Worm (Caenorhabditis elegans) whole organism, early embryonic: ENCODE results near the gene ttr-13.

ENCODE experiments used
- F13C5.2 ChIP-seq: sonication (generic microtip); optimal IDR thresholded peaks from 2 replicates; lab custom pipeline; 2017; ENCODE audit warnings: mild to moderate bottlenecking, missing genetic modification characterization, inconsistent platforms, missing compliant biosample characterization
- aly-1 ChIP-seq: sonication (generic microtip); optimal IDR thresholded peaks from 2 replicates; lab custom pipeline; 2016; ENCODE audit warnings: missing genetic modification characterization, missing compliant biosample characterization
- ama-1 ChIP-seq: fragments of 150-350 bp; optimal IDR thresholded peaks from 2 replicates; lab custom pipeline; 2014
- ceh-13 ChIP-seq: fragments of 200-800 bp; sonication (Bioruptor generic); optimal IDR thresholded peaks from 2 replicates; lab custom pipeline; 2018; ENCODE audit warnings: mild to moderate bottlenecking, missing genetic modification characterization, missing compliant biosample characterization
- ceh-36 ChIP-seq: sonication (generic microtip); optimal IDR thresholded peaks from 2 replicates; lab custom pipeline; 2016; ENCODE audit warnings: missing genetic modification characterization, inconsistent platforms, missing compliant biosample characterization
- flt-1 ChIP-seq: fragments of 200-800 bp; sonication (Bioruptor generic); IDR thresholded peaks from 2 replicates; pipeline ENCODE4 v1.3.6; 2022; ENCODE audit warnings: missing genetic modification characterization, missing compliant biosample characterization
- hmbx-1 ChIP-seq: sonication (generic microtip); optimal IDR thresholded peaks from 2 replicates; lab custom pipeline; 2016; ENCODE audit warnings: mild to moderate bottlenecking, missing genetic modification characterization, missing compliant biosample characterization
- hnd-1 ChIP-seq: sonication (generic microtip); optimal IDR thresholded peaks from 2 replicates; lab custom pipeline; 2016; ENCODE audit warnings: missing genetic modification characterization, missing compliant biosample characterization
- pes-1 ChIP-seq: fragments of 200-800 bp; sonication (Bioruptor generic); IDR thresholded peaks from 2 replicates; pipeline ENCODE4 v1.3.6; 2022; ENCODE audit warnings: missing genetic modification reagents, missing genetic modification characterization, missing compliant biosample characterization
- scrt-1 ChIP-seq: fragments of 200-800 bp; sonication (Bioruptor generic); IDR thresholded peaks from 2 replicates; pipeline ENCODE4 v1.3.6; 2022; ENCODE audit warnings: missing genetic modification characterization, missing compliant biosample characterization
- sea-1 ChIP-seq: fragments of 200-800 bp; sonication (Bioruptor generic); conservative IDR thresholded peaks from 2 replicates; pipeline ENCODE4 v1.3.6; 2022; ENCODE audit warnings: missing genetic modification characterization, missing compliant biosample characterization
- tra-4 ChIP-seq: sonication (generic microtip); optimal IDR thresholded peaks from 2 replicates; lab custom pipeline; 2017; ENCODE audit warnings: missing genetic modification characterization, missing compliant biosample characterization

DNA sequence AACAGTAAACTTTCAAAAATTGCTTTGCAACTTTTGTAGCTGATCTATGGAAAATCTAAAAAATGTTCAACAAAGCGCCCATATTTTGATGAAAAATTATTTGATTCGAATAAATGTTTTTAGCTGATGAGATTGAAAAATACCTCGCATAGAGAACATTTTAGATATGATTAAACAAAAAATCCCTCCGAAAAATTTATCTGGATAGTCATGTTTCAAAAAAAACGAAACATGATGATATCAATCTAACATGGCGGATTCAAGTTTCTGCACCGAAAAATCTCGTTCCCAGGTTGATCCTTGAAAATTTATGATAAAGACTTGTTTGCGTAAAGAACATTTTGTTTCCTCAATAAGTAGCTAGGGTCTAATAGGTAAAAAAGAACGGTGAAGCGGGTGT lies 28.1 kb downstream of the ttr-13 start, which contains the start of gene ttr-12:
- TF ChIP-seq ama-1 (lab: Kevin White, UChicago), result no peak
- TF ChIP-seq ceh-36, result no peak
- no peak for TF ChIP-seq ceh-13
- no peak for TF ChIP-seq hnd-1
- TF ChIP-seq hmbx-1 (tag; lab: Kevin White, UChicago), result no peak
- TF ChIP-seq tra-4, result no peak
- no peak for TF ChIP-seq aly-1 (tag; lab: Kevin White, UChicago)
- no peak for TF ChIP-seq sea-1 (GFP tag; lab: Robert Waterston, UW)
- TF ChIP-seq pes-1 (GFP tag; lab: Robert Waterston, UW), result no peak
- TF ChIP-seq scrt-1, result no peak
- TF ChIP-seq flt-1 (GFP tag; lab: Robert Waterston, UW), result no peak
- TF ChIP-seq F13C5.2, result no peak
